Worm (Caenorhabditis elegans) whole organism, L2 larva: ENCODE measurements around the gene mfsd-13.2.

Experiments
- Y55F3AM.14 ChIP-seq: fragments of 200-800 bp; sonication (Bioruptor generic); optimal IDR thresholded peaks from 2 replicates; lab custom pipeline; 2018; ENCODE audit warnings: mild to moderate bottlenecking, missing genetic modification characterization, missing compliant biosample characterization
- ZK546.5 ChIP-seq: sonication (generic microtip); optimal IDR thresholded peaks from 2 replicates; lab custom pipeline; 2017; ENCODE audit warnings: missing biosample characterization, missing genetic modification characterization
- ama-1 ChIP-seq: fragments of 150-350 bp; optimal IDR thresholded peaks from 2 replicates; lab custom pipeline; 2018; ENCODE audit warnings: inconsistent platforms
- egl-27 ChIP-seq: sonication (generic microtip); optimal IDR thresholded peaks from 3 replicates; lab custom pipeline; 2017; ENCODE audit warnings: missing biosample characterization, missing genetic modification reagents, missing genetic modification characterization
- nhr-11 ChIP-seq: fragments of 150-350 bp; optimal IDR thresholded peaks from 2 replicates; lab custom pipeline; 2014; ENCODE audit warnings: missing biosample characterization, missing genetic modification characterization
- nhr-237 ChIP-seq: fragments of 150-350 bp; optimal IDR thresholded peaks from 2 replicates; lab custom pipeline; 2014; ENCODE audit warnings: missing biosample characterization, missing genetic modification characterization
- nhr-25 ChIP-seq: fragments of 150-350 bp; sonication (generic microtip); optimal IDR thresholded peaks from 3 replicates; lab custom pipeline; 2014; ENCODE audit warnings: missing biosample characterization, missing genetic modification characterization
- unc-62 ChIP-seq: fragments of 150-350 bp; optimal IDR thresholded peaks from 2 replicates; lab custom pipeline; 2014; ENCODE audit warnings: missing biosample characterization, missing genetic modification reagents, missing genetic modification characterization

DNA sequence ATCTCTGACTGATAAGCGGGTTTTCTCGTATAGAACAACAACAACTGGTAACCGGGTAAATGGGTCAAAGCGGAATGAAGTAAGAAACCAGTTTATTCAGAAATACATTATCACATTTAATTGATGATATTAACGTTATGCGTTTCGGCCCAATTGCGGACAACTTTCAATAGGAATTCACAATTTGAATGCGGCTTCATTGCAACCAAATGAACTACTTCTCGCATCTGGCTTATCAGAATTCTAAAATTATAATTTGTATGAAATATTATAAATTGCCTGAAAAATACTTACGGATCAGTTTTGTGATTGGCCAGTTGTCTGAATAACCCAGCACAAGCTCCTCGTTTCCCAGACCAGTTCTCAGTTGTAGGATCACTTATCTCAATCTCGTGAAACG lies 3.1 kb upstream of the mfsd-13.2 start, which contains the start of gene col-36:
- TF ChIP-seq nhr-11 (tag; lab: Kevin White, UChicago) (no peak), egl-27 (tag; lab: Kevin White, UChicago) (no peak), Y55F3AM.14 (GFP tag; lab: Kevin White, UChicago) (no peak), nhr-25 (tag; lab: Kevin White, UChicago) (no peak), ZK546.5 (no peak), ama-1 (lab: Kevin White, UChicago) (no peak), unc-62 (GFP tag; lab: Kevin White, UChicago) (no peak), nhr-237 (tag; lab: Kevin White, UChicago) (no peak)
